Worm (Caenorhabditis elegans) whole organism, midembryonic: ENCODE measurements around the gene ptb-1.

ENCODE experiments used
- T22C8.4 ChIP-seq: fragments of 200-800 bp; sonication (Bioruptor generic); IDR thresholded peaks from 2 replicates; pipeline ENCODE4 v1.3.6; 2022; ENCODE audit warnings: missing genetic modification characterization, missing compliant biosample characterization
- cog-1 ChIP-seq: sonication (generic microtip); optimal IDR thresholded peaks from 2 replicates; lab custom pipeline; 2016; ENCODE audit warnings: missing genetic modification characterization, missing compliant biosample characterization
- flt-1 ChIP-seq: fragments of 200-800 bp; sonication (Bioruptor generic); IDR thresholded peaks from 2 replicates; pipeline ENCODE4 v1.3.6; 2022; ENCODE audit warnings: missing genetic modification characterization, missing compliant biosample characterization
- klf-2 ChIP-seq: fragments of 200-800 bp; sonication (Bioruptor generic); conservative IDR thresholded peaks from 2 replicates; pipeline ENCODE4 v1.3.6; 2022; ENCODE audit warnings: missing genetic modification reagents, missing genetic modification characterization, missing compliant biosample characterization
- med-1 ChIP-seq: sonication (generic microtip); optimal IDR thresholded peaks from 2 replicates; lab custom pipeline; 2017; ENCODE audit warnings: missing genetic modification characterization, mild to moderate bottlenecking, missing compliant biosample characterization, antibody characterized with exemption, missing genetic modification reagents; ENCODE audit not compliant: insufficient read depth
- ref-1 ChIP-seq: fragments of 200-800 bp; sonication (Bioruptor generic); conservative IDR thresholded peaks from 2 replicates; pipeline ENCODE4 v1.3.6; 2022; ENCODE audit warnings: missing genetic modification reagents, missing genetic modification characterization, missing compliant biosample characterization
- tab-1 ChIP-seq: fragments of 200-800 bp; sonication (Bioruptor generic); IDR thresholded peaks from 2 replicates; pipeline ENCODE4 v1.3.6; 2022; ENCODE audit warnings: missing genetic modification characterization, missing compliant biosample characterization
- ztf-23 ChIP-seq: fragments of 200-800 bp; sonication (Bioruptor generic); IDR thresholded peaks from 2 replicates; pipeline ENCODE4 v1.3.6; 2022; ENCODE audit warnings: missing genetic modification reagents, missing genetic modification characterization, missing compliant biosample characterization
- ztf-29 ChIP-seq: fragments of 200-800 bp; sonication (Bioruptor generic); IDR thresholded peaks from 2 replicates; pipeline ENCODE4 v1.3.6; 2022; ENCODE audit warnings: missing genetic modification reagents, missing genetic modification characterization, missing compliant biosample characterization

- TF ChIP-seq tab-1 (GFP tag; lab: Robert Waterston, UW): no peak
- no peak for TF ChIP-seq ztf-29 (GFP tag; lab: Robert Waterston, UW)
- TF ChIP-seq flt-1 (GFP tag; lab: Robert Waterston, UW): no peak
- TF ChIP-seq ztf-23: no peak
- TF ChIP-seq T22C8.4: no peak
- TF ChIP-seq ref-1 (GFP tag; lab: Robert Waterston, UW): no peak
- TF ChIP-seq med-1 (GFP tag; lab: Kevin White, UChicago): no peak
- TF ChIP-seq klf-2 (GFP tag; lab: Robert Waterston, UW): no peak
- no peak for TF ChIP-seq cog-1 (tag; lab: Kevin White, UChicago)
Observed at ce11 chrII:10704575-10705170, 29.3 kb downstream of the ptb-1 start, which contains the start of gene col-39.
